Fruit fly (Drosophila melanogaster) whole organism, pupa: Measurements from ENCODE around the gene Vdup1.

ENCODE experiments used
- CG10348 ChIP-seq: fragments of 200-800 bp; sonication (Bioruptor generic); IDR thresholded peaks from 2 replicates; pipeline ENCODE4 v1.3.6; 2022; ENCODE audit warnings: missing biosample characterization, missing genetic modification characterization
- CG15710 ChIP-seq: fragments of 200-800 bp; sonication (Bioruptor generic); optimal IDR thresholded peaks from 2 replicates; lab custom pipeline; 2018; ENCODE audit warnings: missing biosample characterization, mild to moderate bottlenecking, missing genetic modification characterization, moderate library complexity
- CG32121 ChIP-seq: fragments of 200-800 bp; sonication (Bioruptor generic); IDR thresholded peaks from 2 replicates; pipeline ENCODE4 v1.3.6; 2022; ENCODE audit warnings: missing biosample characterization, missing genetic modification characterization
- CG4496 ChIP-seq: fragments of 200-800 bp; sonication (Bioruptor generic); IDR thresholded peaks from 3 replicates; pipeline ENCODE4 v1.3.6; 2022; ENCODE audit warnings: missing biosample characterization, missing genetic modification characterization
- EcR ChIP-seq: fragments of 200-800 bp; sonication (Bioruptor generic); optimal IDR thresholded peaks from 3 replicates; lab custom pipeline; 2019; ENCODE audit warnings: missing biosample characterization, missing genetic modification characterization, mild to moderate bottlenecking, moderate library complexity, missing genetic modification reagents
- Ets98B ChIP-seq: fragments of 200-800 bp; sonication (Bioruptor generic); IDR thresholded peaks from 2 replicates; pipeline ENCODE4 v1.3.6; 2022; ENCODE audit warnings: missing biosample characterization, missing genetic modification characterization
- Pif1A ChIP-seq: fragments of 200-800 bp; sonication (Bioruptor generic); optimal IDR thresholded peaks from 3 replicates; lab custom pipeline; 2016; ENCODE audit warnings: missing biosample characterization, missing genetic modification characterization
- fd96Ca ChIP-seq: fragments of 200-800 bp; sonication (Bioruptor generic); IDR thresholded peaks from 3 replicates; pipeline ENCODE4 v1.3.6; 2022; ENCODE audit warnings: missing biosample characterization, missing genetic modification characterization

- TF ChIP-seq fd96Ca (GFP tag; lab: Robert Waterston, UW) (no peak), CG4496 (no peak), Ets98B (no peak), Pif1A (GFP tag; lab: Kevin White, UChicago) (no peak), CG15710 (tag; lab: Kevin White, UChicago) (no peak), EcR (GFP tag; lab: Kevin White, UChicago) (no peak), CG32121 (GFP tag; lab: Robert Waterston, UW) (no peak), CG10348 (GFP tag; lab: Robert Waterston, UW) (no peak)
Observed at dm6 chr3L:137596-138169, 41.1 kb downstream of the Vdup1 start.
